Worm (Caenorhabditis elegans) whole organism, late embryonic: ENCODE measurements around the gene let-99.
A peak's percentile ranks its signal among the peaks of the same experiment; 100 is the strongest.

Source experiments
- C38D4.7 ChIP-seq: fragments of 200-800 bp; sonication (Bioruptor generic); optimal IDR thresholded peaks from 2 replicates; lab custom pipeline; 2018; ENCODE audit warnings: mild to moderate bottlenecking, missing genetic modification characterization, moderate library complexity, missing compliant biosample characterization
- K02D7.2 ChIP-seq: sonication (generic microtip); optimal IDR thresholded peaks from 2 replicates; lab custom pipeline; 2017; ENCODE audit warnings: mild to moderate bottlenecking, missing genetic modification characterization, missing compliant biosample characterization
- K09A11.1 ChIP-seq: sonication (generic microtip); optimal IDR thresholded peaks from 2 replicates; lab custom pipeline; 2017; ENCODE audit warnings: antibody characterized with exemption, mild to moderate bottlenecking, missing genetic modification characterization, missing compliant biosample characterization; ENCODE audit not compliant: insufficient read depth
- T23F11.4 ChIP-seq: fragments of 200-800 bp; sonication (Bioruptor generic); optimal IDR thresholded peaks from 2 replicates; lab custom pipeline; 2018; ENCODE audit warnings: mild to moderate bottlenecking, missing genetic modification characterization, missing compliant biosample characterization
- Y22D7AL.16 ChIP-seq: sonication (generic microtip); optimal IDR thresholded peaks from 2 replicates; lab custom pipeline; 2016; ENCODE audit warnings: missing genetic modification characterization, missing compliant biosample characterization
- ceh-14 ChIP-seq: sonication (generic microtip); optimal IDR thresholded peaks from 2 replicates; lab custom pipeline; 2016; ENCODE audit warnings: missing genotype, missing genetic modification characterization, missing compliant biosample characterization
- ceh-18 ChIP-seq: sonication (generic microtip); optimal IDR thresholded peaks from 2 replicates; lab custom pipeline; 2016; ENCODE audit warnings: missing genetic modification characterization, missing compliant biosample characterization
- ceh-22 ChIP-seq: sonication (generic microtip); optimal IDR thresholded peaks from 2 replicates; lab custom pipeline; 2017; ENCODE audit warnings: missing biosample characterization, missing genetic modification characterization
- ceh-24 ChIP-seq: sonication (generic microtip); optimal IDR thresholded peaks from 2 replicates; lab custom pipeline; 2016; ENCODE audit warnings: mild to moderate bottlenecking, missing genetic modification characterization, missing compliant biosample characterization
- ceh-45 ChIP-seq: fragments of 200-800 bp; sonication (Bioruptor generic); IDR thresholded peaks from 2 replicates; pipeline ENCODE4 v1.3.6; 2022; ENCODE audit warnings: missing genetic modification reagents, missing genetic modification characterization, missing compliant biosample characterization
- ceh-48 ChIP-seq: sonication (generic microtip); optimal IDR thresholded peaks from 2 replicates; lab custom pipeline; 2016; ENCODE audit warnings: missing genetic modification characterization, inconsistent platforms, missing compliant biosample characterization
- ceh-9 ChIP-seq: sonication (generic microtip); optimal IDR thresholded peaks from 2 replicates; lab custom pipeline; 2016; ENCODE audit warnings: mild to moderate bottlenecking, missing genetic modification characterization, inconsistent platforms, missing compliant biosample characterization
- che-1 ChIP-seq: sonication (generic microtip); optimal IDR thresholded peaks from 2 replicates; lab custom pipeline; 2016; ENCODE audit warnings: mild to moderate bottlenecking, missing genetic modification characterization, missing compliant biosample characterization
- elt-2 ChIP-seq: sonication (generic microtip); optimal IDR thresholded peaks from 2 replicates; lab custom pipeline; 2016; ENCODE audit warnings: missing genetic modification reagents, missing genetic modification characterization, missing compliant biosample characterization
- elt-4 ChIP-seq: sonication (generic microtip); optimal IDR thresholded peaks from 2 replicates; lab custom pipeline; 2016; ENCODE audit warnings: missing genetic modification characterization, missing compliant biosample characterization
- fax-1 ChIP-seq: sonication (generic microtip); optimal IDR thresholded peaks from 2 replicates; lab custom pipeline; 2016; ENCODE audit warnings: missing genotype, missing genetic modification characterization, missing compliant biosample characterization
- fkh-10 ChIP-seq: fragments of 150-350 bp; optimal IDR thresholded peaks from 2 replicates; lab custom pipeline; 2014; ENCODE audit warnings: missing biosample characterization, missing genetic modification reagents, missing genetic modification characterization
- fkh-6 ChIP-seq: sonication (generic microtip); optimal IDR thresholded peaks from 2 replicates; lab custom pipeline; 2016; ENCODE audit warnings: missing genetic modification characterization, missing compliant biosample characterization
- gmeb-2 ChIP-seq: sonication (generic microtip); optimal IDR thresholded peaks from 2 replicates; lab custom pipeline; 2016; ENCODE audit warnings: missing genetic modification characterization, inconsistent platforms, missing compliant biosample characterization
- hlh-13 ChIP-seq: fragments of 200-800 bp; sonication (Bioruptor generic); optimal IDR thresholded peaks from 2 replicates; lab custom pipeline; 2018; ENCODE audit warnings: mild to moderate bottlenecking, missing genetic modification characterization, missing compliant biosample characterization
- hlh-30 ChIP-seq: sonication (generic microtip); optimal IDR thresholded peaks from 2 replicates; lab custom pipeline; 2017; ENCODE audit warnings: antibody characterized with exemption, missing genetic modification characterization, missing compliant biosample characterization; ENCODE audit not compliant: insufficient read depth
- lim-6 ChIP-seq: sonication (generic microtip); optimal IDR thresholded peaks from 2 replicates; lab custom pipeline; 2016; ENCODE audit warnings: missing genetic modification characterization, missing compliant biosample characterization
- lin-11 ChIP-seq: fragments of 200-800 bp; sonication (Bioruptor generic); optimal IDR thresholded peaks from 2 replicates; lab custom pipeline; 2018; ENCODE audit warnings: mild to moderate bottlenecking, missing genetic modification characterization, missing compliant biosample characterization
- madf-2 ChIP-seq: sonication (generic microtip); optimal IDR thresholded peaks from 2 replicates; lab custom pipeline; 2017; ENCODE audit warnings: missing genetic modification characterization, missing compliant biosample characterization
- nfya-1 ChIP-seq: sonication (generic microtip); optimal IDR thresholded peaks from 2 replicates; lab custom pipeline; 2017; ENCODE audit warnings: missing genetic modification characterization, mild to moderate bottlenecking, missing compliant biosample characterization, antibody characterized with exemption, moderate library complexity
- nhr-11 ChIP-seq: fragments of 150-350 bp; optimal IDR thresholded peaks from 2 replicates; lab custom pipeline; 2014; ENCODE audit warnings: missing biosample characterization, missing genetic modification characterization
- pag-3 ChIP-seq: sonication (generic microtip); optimal IDR thresholded peaks from 2 replicates; lab custom pipeline; 2016; ENCODE audit warnings: missing compliant biosample characterization, missing genetic modification characterization, borderline replicate concordance
- pat-9 ChIP-seq: fragments of 200-800 bp; sonication (Bioruptor generic); optimal IDR thresholded peaks from 2 replicates; lab custom pipeline; 2018; ENCODE audit warnings: mild to moderate bottlenecking, missing genetic modification characterization, moderate library complexity, missing compliant biosample characterization
- pax-1 ChIP-seq: fragments of 150-350 bp; optimal IDR thresholded peaks from 2 replicates; lab custom pipeline; 2014; ENCODE audit warnings: missing biosample characterization, missing genetic modification characterization
- pqm-1 ChIP-seq: sonication (generic microtip); optimal IDR thresholded peaks from 2 replicates; lab custom pipeline; 2016; ENCODE audit warnings: missing genetic modification characterization, missing compliant biosample characterization
- sox-2 ChIP-seq: fragments of 200-800 bp; sonication (Bioruptor generic); IDR thresholded peaks from 2 replicates; pipeline ENCODE4 v1.3.6; 2022; ENCODE audit warnings: missing genetic modification reagents, missing genetic modification characterization, missing compliant biosample characterization
- sox-4 ChIP-seq: sonication (generic microtip); optimal IDR thresholded peaks from 2 replicates; lab custom pipeline; 2017; ENCODE audit warnings: mild to moderate bottlenecking, missing genetic modification characterization, inconsistent platforms, missing compliant biosample characterization
- syd-9 ChIP-seq: sonication (generic microtip); optimal IDR thresholded peaks from 2 replicates; lab custom pipeline; 2016; ENCODE audit warnings: mild to moderate bottlenecking, missing genetic modification characterization, moderate library complexity, missing compliant biosample characterization
- tbx-2 ChIP-seq: sonication (generic microtip); optimal IDR thresholded peaks from 2 replicates; lab custom pipeline; 2016; ENCODE audit warnings: missing genetic modification characterization, missing compliant biosample characterization
- tbx-7 ChIP-seq: sonication (generic microtip); optimal IDR thresholded peaks from 2 replicates; lab custom pipeline; 2016; ENCODE audit warnings: missing genotype, missing genetic modification characterization, missing compliant biosample characterization
- ttx-3 ChIP-seq: sonication (generic microtip); optimal IDR thresholded peaks from 2 replicates; lab custom pipeline; 2016; ENCODE audit warnings: missing genetic modification reagents, missing genetic modification characterization, missing compliant biosample characterization
- unc-3 ChIP-seq, 2 experiments: fragments of 200-800 bp in 1 of 2; sonication (Bioruptor generic) in 1 of 2; sonication (generic microtip) in 1 of 2; conservative IDR thresholded peaks in 1 of 2; optimal IDR thresholded peaks in 1 of 2; 2 replicates each; pipeline versions ENCODE4 v1.3.6 to Lab custom; 2016 to 2022; ENCODE audit warnings: missing compliant biosample characterization in 2 of 2, missing genetic modification characterization in 2 of 2, missing genetic modification reagents in 1 of 2
- unc-42 ChIP-seq: sonication (generic microtip); optimal IDR thresholded peaks from 2 replicates; lab custom pipeline; 2016; ENCODE audit warnings: missing genotype, missing genetic modification characterization, missing compliant biosample characterization
- ztf-16 ChIP-seq: sonication (generic microtip); optimal IDR thresholded peaks from 2 replicates; lab custom pipeline; 2017; ENCODE audit warnings: missing genetic modification characterization, missing compliant biosample characterization

Gene let-99

DNA sequence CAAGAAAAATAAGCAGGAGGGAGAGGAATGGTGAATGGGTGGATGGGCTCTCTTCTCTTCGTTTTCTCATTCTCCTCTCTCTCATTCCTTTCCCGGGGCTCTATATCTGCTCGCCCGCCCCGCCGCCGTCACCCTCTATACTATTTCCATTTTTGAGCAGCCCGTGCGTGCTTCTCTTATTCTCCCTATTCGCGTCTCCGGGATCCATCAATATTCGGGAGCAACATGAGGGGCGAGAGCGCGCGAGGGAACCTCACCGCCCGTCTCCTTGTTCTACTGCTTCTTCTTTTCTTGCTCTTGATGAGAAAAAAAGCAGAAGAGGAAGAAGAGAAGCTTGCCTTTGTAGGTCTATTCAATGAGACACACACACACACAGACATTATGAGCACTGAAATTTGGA lies 16.5 kb downstream of the let-99 start (continued):
- no peak for TF ChIP-seq gmeb-2 (tag; lab: Kevin White, UChicago)
- no peak for TF ChIP-seq madf-2 (tag; lab: Kevin White, UChicago)
- TF ChIP-seq C38D4.7 (GFP tag; lab: Kevin White, UChicago): no peak
- no peak for TF ChIP-seq pat-9
- TF ChIP-seq lin-11: no peak
- no peak for TF ChIP-seq fkh-10 (GFP tag; lab: Kevin White, UChicago)
- no peak for TF ChIP-seq sox-2 (GFP tag; lab: Robert Waterston, UW)
- TF ChIP-seq unc-42 (tag; lab: Kevin White, UChicago): peak; percentile 68
- no peak for TF ChIP-seq sox-4 (tag; lab: Kevin White, UChicago)
- TF ChIP-seq pag-3: no peak
- TF ChIP-seq hlh-13 (GFP tag; lab: Kevin White, UChicago): no peak
- no peak for TF ChIP-seq K02D7.2
- TF ChIP-seq ceh-22: no peak
- no peak for TF ChIP-seq ceh-24 (tag; lab: Kevin White, UChicago)
- TF ChIP-seq ztf-16 (tag; lab: Kevin White, UChicago): no peak
- peak; percentile 42 for TF ChIP-seq nfya-1
- no peak for TF ChIP-seq unc-3 (GFP tag; conservative IDR thresholded peaks at IDR 0.05; lab: Robert Waterston, UW)
- TF ChIP-seq unc-3 (tag; optimal IDR thresholded peaks at IDR 0.05; lab: Kevin White, UChicago): no peak
- no peak for TF ChIP-seq tbx-7 (tag; lab: Kevin White, UChicago)
- TF ChIP-seq ceh-14 (tag; lab: Kevin White, UChicago): no peak
- no peak for TF ChIP-seq elt-4 (tag; lab: Kevin White, UChicago)
- no peak for TF ChIP-seq elt-2 (tag; lab: Kevin White, UChicago)
- no peak for TF ChIP-seq T23F11.4 (GFP tag; lab: Kevin White, UChicago)
- TF ChIP-seq ceh-45 (GFP tag; lab: Robert Waterston, UW): no peak

DNA sequence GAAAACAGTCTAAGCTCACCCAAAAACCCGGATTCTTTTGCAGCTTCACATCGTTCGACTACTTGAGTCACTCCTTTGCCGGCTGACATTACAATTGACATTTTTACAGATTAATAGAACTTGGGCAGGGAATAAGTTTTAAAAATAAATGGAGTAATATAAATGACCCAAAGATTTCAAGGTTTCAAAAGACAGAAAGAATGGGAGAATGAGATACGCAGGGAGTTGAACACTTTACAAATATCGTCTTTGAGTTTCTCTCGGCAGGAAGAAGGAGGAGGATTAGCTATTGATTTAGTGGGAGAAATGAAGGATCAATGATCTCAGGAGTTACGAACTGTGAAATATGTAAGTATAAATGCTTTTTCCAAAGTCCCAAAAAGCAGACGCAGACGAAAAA lies 18.3 kb downstream of the let-99 start, which contains the start of gene K08E7.8:
Gene K08E7.8, minus strand, starts transcription at position 101 of the 400 bp plus-strand sequence.
- TF ChIP-seq C38D4.7 (GFP tag; lab: Kevin White, UChicago) (no peak), lim-6 (tag; lab: Kevin White, UChicago) (no peak), hlh-30 (tag; lab: Kevin White, UChicago) (no peak), pax-1 (tag; lab: Kevin White, UChicago) (no peak), ceh-18 (tag; lab: Kevin White, UChicago) (no peak), pag-3 (no peak), pqm-1 (no peak), tbx-2 (no peak)
- TF ChIP-seq, all 69 proteins: peak for 0

DNA sequence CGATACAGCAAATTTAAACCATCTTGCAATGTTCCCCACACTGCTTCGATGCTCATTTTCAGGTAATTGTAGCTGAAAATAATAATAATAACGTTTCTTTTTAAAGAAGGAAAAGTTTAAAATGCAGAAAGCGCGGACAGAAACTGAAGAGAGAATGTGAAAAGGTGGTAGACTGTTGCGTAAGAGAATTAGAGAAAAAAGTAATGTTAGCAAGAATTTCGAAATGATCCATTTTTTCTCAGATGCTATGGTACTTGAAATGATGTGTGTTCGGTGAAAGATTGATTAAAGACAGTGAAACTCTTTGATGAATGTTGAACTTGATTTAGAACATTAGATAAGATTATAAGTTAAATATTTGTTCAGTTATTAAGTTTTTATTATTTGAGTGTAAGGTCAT lies 22.7 kb downstream of the let-99 start, which contains the start of gene cul-6:
Gene cul-6, minus strand, starts transcription at position 79 of the 400 bp plus-strand sequence.
- TF ChIP-seq hlh-30 (tag; lab: Kevin White, UChicago): no peak
- TF ChIP-seq fkh-6 (tag; lab: Kevin White, UChicago): no peak
- no peak for TF ChIP-seq ttx-3 (tag; lab: Kevin White, UChicago)
- no peak for TF ChIP-seq fax-1 (tag; lab: Kevin White, UChicago)
- no peak for TF ChIP-seq elt-4 (tag; lab: Kevin White, UChicago)
- TF ChIP-seq ztf-16 (tag; lab: Kevin White, UChicago): no peak
- no peak for TF ChIP-seq ceh-22
- no peak for TF ChIP-seq syd-9 (tag; lab: Kevin White, UChicago)
- TF ChIP-seq ceh-24 (tag; lab: Kevin White, UChicago): no peak
- TF ChIP-seq ceh-48 (tag; lab: Kevin White, UChicago): no peak
- TF ChIP-seq nhr-11: no peak
- no peak for TF ChIP-seq Y22D7AL.16 (tag; lab: Kevin White, UChicago)
- no peak for TF ChIP-seq che-1 (tag; lab: Kevin White, UChicago)
- TF ChIP-seq ceh-9 (tag; lab: Kevin White, UChicago): no peak
- no peak for TF ChIP-seq C38D4.7 (GFP tag; lab: Kevin White, UChicago)
- no peak for TF ChIP-seq K09A11.1
